Worm (Caenorhabditis elegans) whole organism, late embryonic: ENCODE results near the gene lips-5.

Experiments
- C08G9.2 ChIP-seq: sonication (generic microtip); optimal IDR thresholded peaks from 2 replicates; lab custom pipeline; 2016; ENCODE audit warnings: mild to moderate bottlenecking, missing genetic modification characterization, moderate library complexity, missing compliant biosample characterization
- K02D7.2 ChIP-seq: sonication (generic microtip); optimal IDR thresholded peaks from 2 replicates; lab custom pipeline; 2017; ENCODE audit warnings: mild to moderate bottlenecking, missing genetic modification characterization, missing compliant biosample characterization
- ceh-22 ChIP-seq: sonication (generic microtip); optimal IDR thresholded peaks from 2 replicates; lab custom pipeline; 2017; ENCODE audit warnings: missing biosample characterization, missing genetic modification characterization
- ceh-9 ChIP-seq: sonication (generic microtip); optimal IDR thresholded peaks from 2 replicates; lab custom pipeline; 2016; ENCODE audit warnings: mild to moderate bottlenecking, missing genetic modification characterization, inconsistent platforms, missing compliant biosample characterization
- ets-4 ChIP-seq: sonication (generic microtip); optimal IDR thresholded peaks from 2 replicates; lab custom pipeline; 2016; ENCODE audit warnings: missing genetic modification characterization, missing compliant biosample characterization
- lin-11 ChIP-seq: fragments of 200-800 bp; sonication (Bioruptor generic); optimal IDR thresholded peaks from 2 replicates; lab custom pipeline; 2018; ENCODE audit warnings: mild to moderate bottlenecking, missing genetic modification characterization, missing compliant biosample characterization
- madf-2 ChIP-seq: sonication (generic microtip); optimal IDR thresholded peaks from 2 replicates; lab custom pipeline; 2017; ENCODE audit warnings: missing genetic modification characterization, missing compliant biosample characterization
- nhr-11 ChIP-seq: fragments of 150-350 bp; optimal IDR thresholded peaks from 2 replicates; lab custom pipeline; 2014; ENCODE audit warnings: missing biosample characterization, missing genetic modification characterization
- pat-9 ChIP-seq: fragments of 200-800 bp; sonication (Bioruptor generic); optimal IDR thresholded peaks from 2 replicates; lab custom pipeline; 2018; ENCODE audit warnings: mild to moderate bottlenecking, missing genetic modification characterization, moderate library complexity, missing compliant biosample characterization
- pha-4 ChIP-seq: fragments of 150-350 bp; optimal IDR thresholded peaks from 2 replicates; lab custom pipeline; 2018; ENCODE audit warnings: missing biosample characterization, missing genetic modification reagents, missing genetic modification characterization
- rnt-1 ChIP-seq: sonication (generic microtip); optimal IDR thresholded peaks from 2 replicates; lab custom pipeline; 2016; ENCODE audit warnings: missing genetic modification characterization, missing compliant biosample characterization
- ttx-3 ChIP-seq: sonication (generic microtip); optimal IDR thresholded peaks from 2 replicates; lab custom pipeline; 2016; ENCODE audit warnings: missing genetic modification reagents, missing genetic modification characterization, missing compliant biosample characterization
- unc-55 ChIP-seq: sonication (generic microtip); optimal IDR thresholded peaks from 2 replicates; lab custom pipeline; 2017; ENCODE audit warnings: missing biosample characterization, missing genetic modification reagents, missing genetic modification characterization

- TF ChIP-seq C08G9.2 (tag; lab: Kevin White, UChicago) (no peak), ceh-9 (tag; lab: Kevin White, UChicago) (no peak), madf-2 (tag; lab: Kevin White, UChicago) (no peak), pha-4 (tag; lab: Kevin White, UChicago) (no peak), ets-4 (tag; lab: Kevin White, UChicago) (no peak), ttx-3 (no peak), K02D7.2 (tag; lab: Kevin White, UChicago) (no peak), unc-55 (GFP tag; lab: Kevin White, UChicago) (no peak), rnt-1 (tag; lab: Kevin White, UChicago) (no peak), nhr-11 (no peak), pat-9 (tag; lab: Kevin White, UChicago) (no peak), ceh-22 (tag; lab: Kevin White, UChicago) (no peak), lin-11 (tag; lab: Kevin White, UChicago) (no peak)
These were observed 3.8 kb downstream of the lips-5 start for ce11 chrIV:11769769-11770168.
